Fruit fly (Drosophila melanogaster) whole organism, embryonic: ENCODE measurements around the gene CG12728.

Source experiments
- ATbp ChIP-seq: fragments of 200-800 bp; sonication (Bioruptor generic); optimal IDR thresholded peaks from 2 replicates; lab custom pipeline; 2017; ENCODE audit warnings: missing biosample characterization, mild to moderate bottlenecking, missing genetic modification characterization, missing genetic modification reagents
- Atf6 ChIP-seq: fragments of 200-800 bp; sonication (Bioruptor generic); IDR thresholded peaks from 2 replicates; pipeline ENCODE4 v1.3.6; 2022; ENCODE audit warnings: missing biosample characterization, missing genetic modification characterization
- B-H2 ChIP-seq: fragments of 200-800 bp; sonication (Bioruptor generic); optimal IDR thresholded peaks from 2 replicates; lab custom pipeline; 2018; ENCODE audit warnings: missing biosample characterization, mild to moderate bottlenecking, missing genetic modification characterization
- BEAF-32 ChIP-seq: fragments of 200-800 bp; sonication (Bioruptor generic); optimal IDR thresholded peaks from 3 replicates; lab custom pipeline; 2017; ENCODE audit warnings: missing biosample characterization, missing genetic modification characterization, mild to moderate bottlenecking, moderate library complexity, missing genetic modification reagents
- Bgb ChIP-seq: fragments of 200-800 bp; sonication (Bioruptor generic); IDR thresholded peaks from 2 replicates; pipeline ENCODE4 v1.3.6; 2022; ENCODE audit warnings: missing biosample characterization, missing genetic modification characterization; ENCODE audit not compliant: partially characterized antibody
- CG10543 ChIP-seq: fragments of 200-800 bp; sonication (Bioruptor generic); optimal IDR thresholded peaks from 3 replicates; lab custom pipeline; 2017; ENCODE audit warnings: missing biosample characterization, mild to moderate bottlenecking, missing genetic modification characterization, moderate library complexity
- CG13287 ChIP-seq: fragments of 200-800 bp; sonication (Bioruptor generic); IDR thresholded peaks from 2 replicates; pipeline ENCODE4 v1.3.6; 2022; ENCODE audit warnings: missing biosample characterization, missing genetic modification characterization; ENCODE audit not compliant: partially characterized antibody
- CG14860 ChIP-seq: fragments of 200-800 bp; sonication (Bioruptor generic); IDR thresholded peaks from 3 replicates; pipeline ENCODE4 v1.3.6; 2022; ENCODE audit warnings: missing biosample characterization, missing genetic modification characterization; ENCODE audit not compliant: partially characterized antibody
- CG16813 ChIP-seq: fragments of 200-800 bp; sonication (Bioruptor generic); IDR thresholded peaks from 3 replicates; pipeline ENCODE4 v1.3.6; 2022; ENCODE audit warnings: missing biosample characterization, missing genetic modification characterization; ENCODE audit not compliant: partially characterized antibody
- CG18764 ChIP-seq: fragments of 200-800 bp; sonication (Bioruptor generic); optimal IDR thresholded peaks from 3 replicates; lab custom pipeline; 2016; ENCODE audit warnings: missing biosample characterization, missing genetic modification characterization
- CG2129 ChIP-seq: fragments of 200-800 bp; sonication (Bioruptor generic); IDR thresholded peaks from 2 replicates; pipeline ENCODE4 v1.3.6; 2022; ENCODE audit warnings: missing biosample characterization, missing genetic modification characterization; ENCODE audit not compliant: partially characterized antibody
- CG30020 ChIP-seq: fragments of 200-800 bp; optimal IDR thresholded peaks from 2 replicates; lab custom pipeline; 2019; ENCODE audit warnings: missing biosample characterization, mild to moderate bottlenecking, missing genetic modification characterization, moderate library complexity
- CG34224 ChIP-seq: fragments of 200-800 bp; sonication (Bioruptor generic); IDR thresholded peaks from 3 replicates; pipeline ENCODE4 v1.3.6; 2022; ENCODE audit warnings: missing biosample characterization, missing genetic modification characterization; ENCODE audit not compliant: partially characterized antibody
- CG3995 ChIP-seq: fragments of 200-800 bp; sonication (Bioruptor generic); optimal IDR thresholded peaks from 3 replicates; lab custom pipeline; 2016; ENCODE audit warnings: missing biosample characterization, missing genetic modification characterization
- CG4617 ChIP-seq: fragments of 200-800 bp; sonication (Bioruptor generic); optimal IDR thresholded peaks from 3 replicates; lab custom pipeline; 2016; ENCODE audit warnings: missing biosample characterization, missing genetic modification characterization, borderline replicate concordance
- CG6272 ChIP-seq: fragments of 200-800 bp; sonication (Bioruptor generic); IDR thresholded peaks from 2 replicates; pipeline ENCODE4 v1.3.6; 2022; ENCODE audit warnings: missing biosample characterization, missing genetic modification characterization
- CG6791 ChIP-seq: fragments of 200-800 bp; sonication (Bioruptor generic); IDR thresholded peaks from 3 replicates; pipeline ENCODE4 v1.3.6; 2022; ENCODE audit warnings: missing biosample characterization, missing genetic modification characterization; ENCODE audit not compliant: partially characterized antibody
- CG7357 ChIP-seq: fragments of 200-800 bp; sonication (Bioruptor generic); IDR thresholded peaks from 3 replicates; pipeline ENCODE4 v1.3.6; 2022; ENCODE audit warnings: missing biosample characterization, missing genetic modification characterization
- Dll ChIP-seq: fragments of 200-800 bp; sonication (Bioruptor generic); IDR thresholded peaks from 4 replicates; pipeline ENCODE4 v1.3.6; 2022; ENCODE audit warnings: missing biosample characterization, missing genetic modification characterization; ENCODE audit not compliant: partially characterized antibody
- Doc3 ChIP-seq: fragments of 200-800 bp; sonication (Bioruptor generic); IDR thresholded peaks from 3 replicates; pipeline ENCODE4 v1.3.6; 2022; ENCODE audit warnings: missing biosample characterization, missing genetic modification characterization; ENCODE audit not compliant: partially characterized antibody
- Dref ChIP-seq: fragments of 200-800 bp; sonication (Bioruptor generic); IDR thresholded peaks from 2 replicates; pipeline ENCODE4 v1.3.6; 2022; ENCODE audit warnings: missing biosample characterization, missing genetic modification characterization
- E2f2 ChIP-seq: fragments of 200-800 bp; sonication (Bioruptor generic); IDR thresholded peaks from 2 replicates; pipeline ENCODE4 v1.3.6; 2022; ENCODE audit warnings: missing biosample characterization, missing genetic modification characterization
- GATAe ChIP-seq: fragments of 200-800 bp; sonication (Bioruptor generic); conservative IDR thresholded peaks from 2 replicates; pipeline ENCODE4 v1.3.6; 2022; ENCODE audit warnings: missing biosample characterization, missing genetic modification characterization
- HLH4C ChIP-seq: fragments of 200-800 bp; sonication (Bioruptor generic); IDR thresholded peaks from 3 replicates; pipeline ENCODE4 v1.3.6; 2022; ENCODE audit warnings: missing biosample characterization, missing genetic modification characterization; ENCODE audit not compliant: partially characterized antibody
- MBD-R2 ChIP-seq: fragments of 200-800 bp; sonication (Bioruptor generic); IDR thresholded peaks from 2 replicates; pipeline ENCODE4 v1.3.6; 2022; ENCODE audit warnings: missing biosample characterization, missing genetic modification characterization
- Opbp ChIP-seq: fragments of 200-800 bp; sonication (Bioruptor generic); IDR thresholded peaks from 3 replicates; pipeline ENCODE4 v1.3.6; 2022; ENCODE audit warnings: missing biosample characterization, missing genetic modification characterization; ENCODE audit not compliant: partially characterized antibody
- Scr ChIP-seq: fragments of 200-800 bp; sonication (Bioruptor generic); IDR thresholded peaks from 2 replicates; pipeline ENCODE4 v1.3.6; 2022; ENCODE audit warnings: missing biosample characterization, missing genetic modification characterization; ENCODE audit not compliant: partially characterized antibody
- amos ChIP-seq: fragments of 200-800 bp; sonication (Bioruptor generic); IDR thresholded peaks from 2 replicates; pipeline ENCODE4 v1.3.6; 2022; ENCODE audit warnings: missing biosample characterization, missing genetic modification characterization; ENCODE audit not compliant: partially characterized antibody
- ato ChIP-seq: fragments of 200-800 bp; sonication (Bioruptor generic); IDR thresholded peaks from 2 replicates; pipeline ENCODE4 v1.3.6; 2022; ENCODE audit warnings: missing biosample characterization, missing genetic modification characterization; ENCODE audit not compliant: partially characterized antibody
- bbx ChIP-seq: fragments of 200-800 bp; sonication (Bioruptor generic); IDR thresholded peaks from 2 replicates; pipeline ENCODE4 v1.3.6; 2022; ENCODE audit warnings: missing biosample characterization, missing genetic modification characterization; ENCODE audit not compliant: partially characterized antibody
- danr ChIP-seq: fragments of 200-800 bp; sonication (Bioruptor generic); IDR thresholded peaks from 2 replicates; pipeline ENCODE4 v1.3.6; 2022; ENCODE audit warnings: missing biosample characterization, missing genetic modification characterization
- exex ChIP-seq: fragments of 200-800 bp; sonication (Bioruptor generic); optimal IDR thresholded peaks from 4 replicates; lab custom pipeline; 2018; ENCODE audit warnings: missing biosample characterization, mild to moderate bottlenecking, missing genetic modification characterization, moderate library complexity
- hb ChIP-seq: fragments of 200-800 bp; sonication (Bioruptor generic); IDR thresholded peaks from 3 replicates; pipeline ENCODE4 v1.3.6; 2022; ENCODE audit warnings: missing biosample characterization, missing genetic modification characterization; ENCODE audit not compliant: partially characterized antibody
- hbn ChIP-seq: fragments of 200-800 bp; sonication (Bioruptor generic); IDR thresholded peaks from 2 replicates; pipeline ENCODE4 v1.3.6; 2022; ENCODE audit warnings: missing biosample characterization, missing genetic modification characterization; ENCODE audit not compliant: partially characterized antibody
- inv ChIP-seq: fragments of 200-800 bp; sonication (Bioruptor generic); IDR thresholded peaks from 2 replicates; pipeline ENCODE4 v1.3.6; 2022; ENCODE audit warnings: missing biosample characterization, missing genetic modification characterization; ENCODE audit not compliant: partially characterized antibody
- knrl ChIP-seq: fragments of 200-800 bp; sonication (Bioruptor generic); IDR thresholded peaks from 3 replicates; pipeline ENCODE4 v1.3.6; 2022; ENCODE audit warnings: missing biosample characterization, missing genetic modification characterization; ENCODE audit not compliant: partially characterized antibody
- lab ChIP-seq: fragments of 200-800 bp; sonication (Bioruptor generic); optimal IDR thresholded peaks from 3 replicates; lab custom pipeline; 2017; ENCODE audit warnings: missing biosample characterization, missing genetic modification characterization, mild to moderate bottlenecking, moderate library complexity, missing genetic modification reagents
- row ChIP-seq: fragments of 200-800 bp; sonication (Bioruptor generic); IDR thresholded peaks from 3 replicates; pipeline ENCODE4 v1.3.6; 2022; ENCODE audit warnings: missing biosample characterization, missing genetic modification characterization
- slp2 ChIP-seq: fragments of 200-800 bp; sonication (Bioruptor generic); optimal IDR thresholded peaks from 2 replicates; lab custom pipeline; 2016; ENCODE audit warnings: missing biosample characterization, missing genetic modification characterization
- sna ChIP-seq: fragments of 200-800 bp; sonication (Bioruptor generic); IDR thresholded peaks from 2 replicates; pipeline ENCODE4 v1.3.6; 2022; ENCODE audit warnings: missing biosample characterization, missing genetic modification characterization; ENCODE audit not compliant: partially characterized antibody
- ssp ChIP-seq: fragments of 200-800 bp; sonication (Bioruptor generic); IDR thresholded peaks from 2 replicates; pipeline ENCODE4 v1.3.6; 2022; ENCODE audit warnings: missing biosample characterization, missing genetic modification characterization
- sug ChIP-seq: fragments of 200-800 bp; optimal IDR thresholded peaks from 2 replicates; lab custom pipeline; 2019; ENCODE audit warnings: missing biosample characterization, mild to moderate bottlenecking, missing genetic modification characterization, moderate library complexity
- unc-4 ChIP-seq: fragments of 200-800 bp; sonication (Bioruptor generic); IDR thresholded peaks from 2 replicates; pipeline ENCODE4 v1.3.6; 2022; ENCODE audit warnings: missing biosample characterization, missing genetic modification characterization; ENCODE audit not compliant: partially characterized antibody
- vnd ChIP-seq: fragments of 200-800 bp; sonication (Bioruptor generic); IDR thresholded peaks from 3 replicates; pipeline ENCODE4 v1.3.6; 2022; ENCODE audit warnings: missing biosample characterization, missing genetic modification characterization; ENCODE audit not compliant: partially characterized antibody

The CG12728 gene

dm6 chrX:5945052-5945830, 2.8 kb downstream of the CG12728 start, which contains the start of gene CG32756:
Gene CG32756 (plus strand): TSS chrX:5945682.
- TF ChIP-seq vnd (GFP tag; lab: Robert Waterston, UW) (peak; percentile 50; the same call in 1 of the 3 replicates), unc-4 (GFP tag; lab: Robert Waterston, UW) (peak; percentile 65; the same call in 1 of the 2 replicates), ato (peak; percentile 56), Opbp (GFP tag; lab: Robert Waterston, UW) (peak; percentile 71; the same call in 2 of the 3 replicates), CG2129 (GFP tag; lab: Robert Waterston, UW) (peak; percentile 31; the same call in 1 of the 2 replicates), CG34224 (GFP tag; lab: Robert Waterston, UW) (peak; percentile 63), hbn (GFP tag; lab: Robert Waterston, UW) (peak; percentile 56), CG7357 (peak; percentile 59; the same call in 1 of the 3 replicates), BEAF-32 (GFP tag; lab: Kevin White, UChicago) (peak; percentile 38), CG30020 (peak; percentile 66), HLH4C (peak; percentile 68), Scr (GFP tag; lab: Robert Waterston, UW) (peak; percentile 72), knrl (GFP tag; lab: Robert Waterston, UW) (peak; percentile 64; the same call in 2 of the 3 replicates), MBD-R2 (GFP tag; lab: Robert Waterston, UW) (0 out of 2 replicates have a peak, but pooled peaks have one; percentile 26), row (GFP tag; lab: Robert Waterston, UW) (0 out of 3 replicates have a peak, but pooled peaks have one; percentile 37), CG14860 (GFP tag; lab: Robert Waterston, UW) (peak; percentile 60; the same call in 2 of the 3 replicates), CG16813 (GFP tag; lab: Robert Waterston, UW) (peak; percentile 71), bbx (GFP tag; lab: Robert Waterston, UW) (peak; percentile 70), Bgb (GFP tag; lab: Robert Waterston, UW) (peak; percentile 69), E2f2 (GFP tag; lab: Robert Waterston, UW) (peak; percentile 66), inv (GFP tag; lab: Robert Waterston, UW) (peak; percentile 53; the same call in 1 of the 2 replicates), CG13287 (peak; percentile 77), CG6791 (peak; percentile 77), Dref (GFP tag; lab: Robert Waterston, UW) (peak; percentile 70), ssp (GFP tag; lab: Robert Waterston, UW) (peak; percentile 87), Doc3 (GFP tag; lab: Robert Waterston, UW) (peak; percentile 50; the same call in 1 of the 3 replicates), hb (peak; percentile 58; the same call in 1 of the 3 replicates), amos (GFP tag; lab: Robert Waterston, UW) (peak; percentile 72), Dll (GFP tag; lab: Robert Waterston, UW) (peak; percentile 76), sna (peak; percentile 52; the same call in 1 of the 2 replicates)
- TF ChIP-seq, all 482 proteins: peak for 30; not testable (repeated sequence) for 452

- no peak for TF ChIP-seq ATbp (GFP tag; lab: Kevin White, UChicago)
- TF ChIP-seq danr (GFP tag; lab: Robert Waterston, UW): no peak
- no peak for TF ChIP-seq Atf6 (GFP tag; lab: Robert Waterston, UW)
- no peak for TF ChIP-seq slp2 (GFP tag; lab: Kevin White, UChicago)
- no peak for TF ChIP-seq CG4617 (GFP tag; lab: Kevin White, UChicago)
- peak; percentile 46 for TF ChIP-seq sug
- TF ChIP-seq CG10543 (GFP tag; lab: Kevin White, UChicago): peak; percentile 13
- peak; percentile 91 for TF ChIP-seq exex (tag; lab: Kevin White, UChicago)
- TF ChIP-seq CG6272 (GFP tag; lab: Robert Waterston, UW): no peak
- TF ChIP-seq CG18764 (GFP tag; lab: Kevin White, UChicago): no peak
- TF ChIP-seq lab (GFP tag; lab: Kevin White, UChicago): peak; percentile 33
- peak; percentile 15 for TF ChIP-seq B-H2 (GFP tag; lab: Kevin White, UChicago)
- TF ChIP-seq MBD-R2 (GFP tag; lab: Robert Waterston, UW): no peak
- TF ChIP-seq CG3995 (GFP tag; lab: Kevin White, UChicago): peak; percentile 23
- TF ChIP-seq GATAe: 0 out of 2 replicates have a peak, but pooled peaks have one; percentile 22
Measured at dm6 chrX:5947870-5948498, 5.6 kb downstream of the CG12728 start, which contains the start of gene CG6041. Gene CG6041 (plus strand): TSS chrX:5948160.
